Worm (Caenorhabditis elegans): ENCODE results near the gene fbxb-37.
"Not testable (repeated sequence)": the region's sequence is repeated elsewhere in the genome, so short reads cannot be mapped to it uniquely, and the experiment has no call there.

- TF ChIP-seq fos-1, unc-39 (tag; optimal IDR thresholded peaks at IDR 0.05): not testable (repeated sequence)
Observed at ce11 chrII:2067451-2068021, 26.1 kb downstream of the fbxb-37 start, which contains the start of gene F07E5.12.
